Worm (Caenorhabditis elegans): ENCODE data around the gene C14A4.8.

C14A4.8 gene

DNA sequence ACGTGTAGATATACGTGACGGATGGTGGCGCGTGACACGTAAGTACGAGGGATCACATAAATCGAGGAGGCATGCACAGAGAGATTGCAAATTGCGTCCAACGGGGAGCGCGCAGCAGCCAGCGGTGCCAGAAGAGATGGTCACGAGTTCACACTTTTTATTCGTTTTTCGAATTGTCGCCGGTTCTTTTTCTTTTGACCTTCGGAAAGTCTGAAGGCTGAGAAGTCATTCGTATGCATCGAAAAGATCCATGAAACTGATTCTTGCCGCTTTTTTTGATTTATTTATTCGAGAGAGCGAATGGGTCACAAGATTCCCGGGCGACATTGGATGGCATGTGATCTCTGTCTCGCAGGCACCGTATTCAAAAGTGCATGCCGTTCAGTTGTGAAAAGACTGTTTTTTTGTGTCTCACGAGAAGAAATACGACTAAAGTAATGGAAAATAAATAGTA lies 39.0 kb downstream of the C14A4.8 start (continued):
- no peak for TF ChIP-seq fkh-3 (tag; optimal IDR thresholded peaks at IDR 0.05)
- no peak for TF ChIP-seq Y67H2A.10 (GFP tag; conservative IDR thresholded peaks at IDR 0.05)
- no peak for TF ChIP-seq ztf-18 (tag; optimal IDR thresholded peaks at IDR 0.05)
- peak; percentile 48 for TF ChIP-seq C06A6.2 (GFP tag; conservative IDR thresholded peaks at IDR 0.05)
- TF ChIP-seq nfya-2 (GFP tag; IDR thresholded peaks at IDR 0.05), result no peak
- TF ChIP-seq nhr-120 (GFP tag; IDR thresholded peaks at IDR 0.05), result no peak
- peak; percentile 44 for TF ChIP-seq ztf-26 (tag; optimal IDR thresholded peaks at IDR 0.05)
- no peak for TF ChIP-seq atf-7 (tag; optimal IDR thresholded peaks at IDR 0.05)
- no peak for TF ChIP-seq C17E4.6 (GFP tag; IDR thresholded peaks at IDR 0.05)
- no peak for TF ChIP-seq B0035.1 (tag; optimal IDR thresholded peaks at IDR 0.05)
- TF ChIP-seq nfya-1 (tag; optimal IDR thresholded peaks at IDR 0.05; ENCODE audit: borderline replicate concordance, insufficient read depth), result no peak
- TF ChIP-seq F39B2.1 (GFP tag; IDR thresholded peaks at IDR 0.05), result no peak
- peak; percentile 78 for TF ChIP-seq zfh-2 (GFP tag; conservative IDR thresholded peaks at IDR 0.05)
- no peak for TF ChIP-seq ztf-22 (GFP tag; optimal IDR thresholded peaks at IDR 0.05)
- 0 out of 2 replicates have a peak, but pooled peaks have one; percentile 21 for TF ChIP-seq madf-6 (GFP tag; IDR thresholded peaks at IDR 0.05)
- TF ChIP-seq cebp-1 (GFP tag; IDR thresholded peaks at IDR 0.05), result no peak
- TF ChIP-seq cebp-1 (tag; optimal IDR thresholded peaks at IDR 0.05), result peak; percentile 74
- TF ChIP-seq hmg-20 (GFP tag; IDR thresholded peaks at IDR 0.05), result no peak
- TF ChIP-seq F55B11.4 (tag; optimal IDR thresholded peaks at IDR 0.05; ENCODE audit: borderline replicate concordance, insufficient read depth), result no peak
- no peak for TF ChIP-seq B0019.2 (GFP tag; conservative IDR thresholded peaks at IDR 0.05)
- TF ChIP-seq bed-1 (GFP tag; IDR thresholded peaks at IDR 0.05), result 0 out of 2 replicates have a peak, but pooled peaks have one; percentile 4
- no peak for TF ChIP-seq D2030.7 (GFP tag; IDR thresholded peaks at IDR 0.05)
- TF ChIP-seq pha-4 (tag; optimal IDR thresholded peaks at IDR 0.05), result no peak
- TF ChIP-seq Y79H2A.3 (GFP tag; conservative IDR thresholded peaks at IDR 0.05), result no peak
- TF ChIP-seq Y53F4B.3 (GFP tag; IDR thresholded peaks at IDR 0.05), result no peak
- peak; percentile 85 for TF ChIP-seq K11D2.4 (GFP tag; IDR thresholded peaks at IDR 0.05)
- TF ChIP-seq lin-26 (GFP tag; IDR thresholded peaks at IDR 0.05), result peak; percentile 28; the same call in 1 of the 2 replicates
- no peak for TF ChIP-seq T26A5.8 (tag; optimal IDR thresholded peaks at IDR 0.05)
- TF ChIP-seq Y53G8AR.9 (GFP tag; conservative IDR thresholded peaks at IDR 0.05), result no peak
- 0 out of 2 replicates have a peak, but pooled peaks have one; percentile 24 for TF ChIP-seq Y95B8A.8 (GFP tag; IDR thresholded peaks at IDR 0.05)
- TF ChIP-seq unc-62 (GFP tag; optimal IDR thresholded peaks at IDR 0.05), result no peak
- TF ChIP-seq lir-1 (GFP tag; conservative IDR thresholded peaks at IDR 0.05), result peak; percentile 51; the same call in 1 of the 2 replicates
- no peak for TF ChIP-seq madf-8 (GFP tag; conservative IDR thresholded peaks at IDR 0.05)
- TF ChIP-seq chd-7 (tag; optimal IDR thresholded peaks at IDR 0.05), result peak; percentile 38
- TF ChIP-seq F57C9.4 (tag; optimal IDR thresholded peaks at IDR 0.05), result no peak
- TF ChIP-seq efl-1 (GFP tag; optimal IDR thresholded peaks at IDR 0.05), result no peak
- TF ChIP-seq nfyb-1 (GFP tag; IDR thresholded peaks at IDR 0.05), result 0 out of 2 replicates have a peak, but pooled peaks have one; percentile 50
- TF ChIP-seq let-607 (tag; optimal IDR thresholded peaks at IDR 0.05), result no peak
- peak; percentile 45 for TF ChIP-seq tbp1 (GFP tag; optimal IDR thresholded peaks at IDR 0.05)

DNA sequence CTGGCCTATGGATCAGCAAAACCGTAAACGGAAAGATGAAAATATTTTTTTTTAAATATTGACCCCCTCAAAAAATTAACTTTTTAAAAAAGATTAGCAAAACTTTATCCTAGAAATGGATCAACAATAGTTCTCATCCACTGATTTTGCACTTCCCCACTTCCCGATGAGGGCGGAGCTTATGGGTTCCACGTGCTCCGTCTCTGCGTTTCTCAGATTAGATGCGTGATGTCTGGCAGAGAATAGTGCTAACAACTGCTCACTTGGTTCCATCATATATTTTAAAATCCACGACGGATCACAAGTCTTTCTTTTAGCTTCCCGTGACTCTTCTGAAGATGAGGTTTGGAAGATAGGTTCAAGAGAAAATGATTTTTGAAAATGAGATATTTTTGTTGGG lies 39.6 kb downstream of the C14A4.8 start:
- TF ChIP-seq lsy-27 (tag; optimal IDR thresholded peaks at IDR 0.05; ENCODE audit: borderline replicate concordance, insufficient read depth) (no peak), K12H6.12 (tag; optimal IDR thresholded peaks at IDR 0.05) (peak; percentile 22)

Data from whole organism, young adult.